Worm (Caenorhabditis elegans): Measurements from ENCODE around the gene sra-34.

DNA sequence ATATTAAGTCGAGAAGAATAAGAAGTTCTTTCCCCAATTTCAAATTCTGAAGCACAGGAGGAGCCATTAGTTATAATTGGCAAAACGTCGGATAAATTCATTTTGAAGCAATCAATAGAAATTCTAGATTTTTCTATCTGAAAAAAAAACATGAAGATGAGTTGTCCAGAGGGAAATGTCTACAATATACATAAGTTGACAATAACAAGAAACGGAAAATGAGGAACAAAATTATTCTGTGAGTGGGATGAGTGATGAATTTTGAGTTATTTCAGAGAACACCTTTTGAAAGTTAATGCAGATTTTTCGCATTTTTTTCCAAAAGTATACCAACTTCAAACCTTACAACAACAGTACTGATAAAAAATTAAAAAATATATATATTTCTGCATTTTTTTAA lies 2.8 kb downstream of the sra-34 start, which contains the start of gene sra-36:
- TF ChIP-seq pes-1 (GFP tag; IDR thresholded peaks at IDR 0.05), result no peak
- no peak for TF ChIP-seq tbx-37 (GFP tag; conservative IDR thresholded peaks at IDR 0.05)
- no peak for TF ChIP-seq ama-1 (optimal IDR thresholded peaks at IDR 0.05)
- TF ChIP-seq flt-1 (GFP tag; IDR thresholded peaks at IDR 0.05), result no peak
- TF ChIP-seq hmg-4 (GFP tag; optimal IDR thresholded peaks at IDR 0.05), result no peak
- TF ChIP-seq ceh-13 (GFP tag; optimal IDR thresholded peaks at IDR 0.05), result no peak
- TF ChIP-seq sea-1 (GFP tag; conservative IDR thresholded peaks at IDR 0.05), result no peak
- no peak for TF ChIP-seq aly-1 (tag; optimal IDR thresholded peaks at IDR 0.05)
- TF ChIP-seq tbx-11 (GFP tag; IDR thresholded peaks at IDR 0.05), result no peak
- no peak for TF ChIP-seq hmbx-1 (tag; optimal IDR thresholded peaks at IDR 0.05)
- no peak for TF ChIP-seq B0310.2 (tag; optimal IDR thresholded peaks at IDR 0.05)
